Worm (Caenorhabditis elegans): ENCODE data around the gene ZK669.5.

DNA sequence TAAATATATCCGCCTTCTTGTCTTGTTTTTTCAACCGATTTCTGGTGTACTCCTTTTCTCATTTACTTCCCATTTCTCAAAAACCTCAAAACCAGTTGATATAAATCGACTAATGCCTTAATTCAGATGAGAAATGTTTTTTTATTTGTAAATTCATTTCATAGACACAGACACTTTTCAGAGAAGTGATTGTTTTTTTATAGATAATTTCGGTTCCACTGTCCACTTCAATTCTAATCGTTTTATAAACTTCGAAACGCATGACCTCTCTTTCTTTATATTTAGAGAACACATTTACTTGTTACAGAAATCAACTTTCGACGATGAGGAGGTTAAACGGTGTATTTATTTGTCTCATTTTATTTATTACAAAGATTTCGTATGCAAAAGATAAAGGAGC, 5.8 kb downstream of the ZK669.5 start, which contains the start of gene ZK669.3:
- no peak for TF ChIP-seq spr-1 (tag; optimal IDR thresholded peaks at IDR 0.05)
- no peak for TF ChIP-seq nhr-76 (tag; optimal IDR thresholded peaks at IDR 0.05)
- no peak for TF ChIP-seq lim-7 (GFP tag; IDR thresholded peaks at IDR 0.05)
- no peak for TF ChIP-seq nhr-111 (GFP tag; optimal IDR thresholded peaks at IDR 0.05)
- TF ChIP-seq lsy-2 (tag; optimal IDR thresholded peaks at IDR 0.05): no peak
- no peak for TF ChIP-seq unc-62 (GFP tag; optimal IDR thresholded peaks at IDR 0.05 in 1 of 2)
- no peak for TF ChIP-seq unc-62 (tag; optimal IDR thresholded peaks at IDR 0.05)
- no peak for TF ChIP-seq tag-97 (GFP tag; IDR thresholded peaks at IDR 0.05)
- TF ChIP-seq mdl-1 (tag; optimal IDR thresholded peaks at IDR 0.05): no peak
- TF ChIP-seq ceh-28 (tag; optimal IDR thresholded peaks at IDR 0.05): no peak
